Fruit fly (Drosophila melanogaster): ENCODE measurements around the gene prd1.

DNA sequence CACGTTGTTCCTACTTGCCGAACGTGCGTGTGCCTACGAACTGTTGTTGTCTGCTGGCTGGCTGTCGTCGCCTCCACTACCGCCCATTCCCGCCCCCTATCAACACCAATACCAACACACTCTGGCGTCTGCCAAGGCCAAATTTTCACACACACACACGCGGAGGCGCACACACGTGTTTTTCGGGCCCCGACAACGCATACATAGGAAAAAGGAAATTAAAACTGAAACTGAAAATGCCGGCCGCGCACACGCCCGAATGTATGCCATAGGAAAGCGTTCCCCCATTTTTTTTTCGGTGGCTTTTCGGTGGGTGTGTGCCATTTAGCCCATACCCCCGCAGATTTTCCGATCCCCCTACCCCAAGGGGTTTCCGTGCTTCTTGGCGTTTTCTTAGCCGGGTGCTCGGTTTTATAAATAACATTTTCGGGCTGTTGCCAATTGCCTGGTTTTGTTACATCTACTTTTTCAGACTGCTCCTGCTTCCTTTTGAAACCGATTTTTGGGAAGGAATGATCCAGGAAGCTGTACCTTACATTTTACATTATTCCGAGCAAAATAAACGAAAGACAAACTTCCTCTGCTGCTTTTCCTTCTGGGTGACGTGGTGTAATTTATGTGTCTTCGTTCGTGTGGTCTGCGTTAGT lies 14.5 kb downstream of the prd1 start:
- TF ChIP-seq bab1 (GFP tag; optimal IDR thresholded peaks at IDR 0.05): no peak
- TF ChIP-seq kay (GFP tag; ENCODE audit: borderline replicate concordance): peak; percentile 13
- TF ChIP-seq Crg-1 (GFP tag; optimal IDR thresholded peaks at IDR 0.05): no peak
- TF ChIP-seq CG12768 (GFP tag; optimal IDR thresholded peaks at IDR 0.05): no peak
- peak; percentile 20 for TF ChIP-seq Mnt (GFP tag; optimal IDR thresholded peaks at IDR 0.05)
- TF ChIP-seq CG14711 (tag; optimal IDR thresholded peaks at IDR 0.05): no peak
- TF ChIP-seq CG5204 (GFP tag; optimal IDR thresholded peaks at IDR 0.05): no peak
- no peak for TF ChIP-seq CG7045 (GFP tag; optimal IDR thresholded peaks at IDR 0.05)
